Worm (Caenorhabditis elegans): Measurements from ENCODE around the gene gtbp-1.

The gtbp-1 gene

DNA sequence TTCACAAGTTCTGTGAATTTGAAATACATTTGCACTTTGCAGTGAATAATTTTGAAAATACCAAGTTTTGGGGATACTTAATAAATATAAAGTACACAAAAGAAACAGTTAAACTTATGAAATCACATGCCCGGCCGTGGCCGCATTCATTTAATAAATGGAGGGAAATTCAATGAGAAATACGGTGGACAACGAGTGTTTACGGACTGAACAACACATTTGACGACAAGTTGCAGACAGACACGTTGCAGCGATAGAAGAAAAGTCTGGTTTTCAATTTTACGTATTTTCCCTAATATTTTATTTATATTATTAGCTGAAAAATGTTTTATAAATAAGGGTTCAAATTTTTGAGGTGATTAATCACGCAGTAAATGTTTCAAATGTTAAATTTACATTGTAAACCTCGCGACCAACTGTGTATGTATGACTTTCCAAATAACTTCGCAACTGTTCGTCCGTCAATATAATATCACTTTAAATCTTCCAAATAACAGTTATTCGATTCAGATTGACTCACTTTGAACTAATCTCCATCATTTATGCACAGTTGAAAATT, 22.8 kb upstream of the gtbp-1 start, which contains the start of gene copg-1 (continued):
- TF ChIP-seq hpl-2 (GFP tag; optimal IDR thresholded peaks at IDR 0.05) (no peak), swsn-7 (tag; optimal IDR thresholded peaks at IDR 0.05) (peak; percentile 49), vab-15 (tag; optimal IDR thresholded peaks at IDR 0.05) (no peak)

DNA sequence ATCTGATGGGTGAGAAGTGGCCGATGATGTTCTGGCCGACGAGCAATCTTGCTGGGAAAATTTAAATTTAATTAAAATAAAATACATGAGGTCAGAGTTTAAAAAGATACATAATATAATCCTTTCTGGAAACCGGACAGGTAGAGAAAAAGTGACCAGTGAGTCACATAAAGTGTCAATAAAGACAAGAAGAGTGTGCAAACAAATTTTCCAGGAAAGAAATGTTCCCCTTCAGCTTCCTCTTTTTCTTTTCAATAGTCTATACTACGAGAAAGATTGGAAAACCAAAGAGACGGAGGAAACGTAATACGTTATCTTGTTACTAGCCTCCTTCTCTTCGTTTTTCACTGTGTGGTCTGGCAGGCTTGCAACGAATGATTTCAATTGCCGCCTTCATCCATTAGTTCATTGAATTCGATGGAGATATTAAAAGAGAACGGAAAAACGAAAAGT, 21.8 kb upstream of the gtbp-1 start, which contains the start of gene tsp-12:
tsp-12 (minus strand) TSS at position 51 of the 453 bp plus-strand sequence.
- TF ChIP-seq ztf-4 (tag; optimal IDR thresholded peaks at IDR 0.05) (no peak), blmp-1 (tag; optimal IDR thresholded peaks at IDR 0.05) (peak; percentile 27), nhr-84 (tag; optimal IDR thresholded peaks at IDR 0.05) (no peak), nhr-20 (tag; optimal IDR thresholded peaks at IDR 0.05) (peak; percentile 1), lin-14 (GFP tag; optimal IDR thresholded peaks at IDR 0.05) (peak; percentile 64), lin-15B (tag; optimal IDR thresholded peaks at IDR 0.05) (no peak), lsy-2 (tag; optimal IDR thresholded peaks at IDR 0.05) (peak in 1 of 2 experiments; percentile 33), xbp-1 (tag; optimal IDR thresholded peaks at IDR 0.05) (no peak)

DNA sequence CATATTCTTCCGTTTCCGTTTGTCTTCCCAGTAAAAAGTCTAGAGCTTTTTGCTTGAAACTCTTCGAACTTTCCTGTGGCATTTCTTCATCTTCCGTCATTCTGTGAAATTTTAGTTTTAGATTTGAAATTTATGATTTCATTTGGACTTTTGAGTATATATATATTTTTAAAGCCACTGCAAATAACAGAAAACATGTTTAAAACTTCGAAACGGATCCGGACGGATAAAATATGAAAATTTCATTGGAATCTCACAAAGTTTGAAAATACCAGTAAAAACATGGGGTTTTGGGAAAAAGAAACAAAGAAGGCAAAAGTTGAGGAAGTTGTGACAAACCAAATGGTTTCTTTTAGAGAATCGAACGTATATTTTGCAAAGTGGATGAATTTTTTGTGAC, 20.2 kb upstream of the gtbp-1 start, which contains the start of gene pigs-1:
pigs-1 (minus strand) TSS at position 101 of the 400 bp plus-strand sequence.
- TF ChIP-seq nhr-237 (tag; optimal IDR thresholded peaks at IDR 0.05) (no peak), tbx-2 (tag; optimal IDR thresholded peaks at IDR 0.05) (no peak), sup-37 (GFP tag; optimal IDR thresholded peaks at IDR 0.05) (no peak), mab-9 (GFP tag; IDR thresholded peaks at IDR 0.05) (no peak), unc-30 (tag; optimal IDR thresholded peaks at IDR 0.05) (no peak), rnt-1 (tag; optimal IDR thresholded peaks at IDR 0.05) (no peak), sptf-1 (tag; optimal IDR thresholded peaks at IDR 0.05) (no peak), nhr-71 (tag; optimal IDR thresholded peaks at IDR 0.05) (no peak)

DNA sequence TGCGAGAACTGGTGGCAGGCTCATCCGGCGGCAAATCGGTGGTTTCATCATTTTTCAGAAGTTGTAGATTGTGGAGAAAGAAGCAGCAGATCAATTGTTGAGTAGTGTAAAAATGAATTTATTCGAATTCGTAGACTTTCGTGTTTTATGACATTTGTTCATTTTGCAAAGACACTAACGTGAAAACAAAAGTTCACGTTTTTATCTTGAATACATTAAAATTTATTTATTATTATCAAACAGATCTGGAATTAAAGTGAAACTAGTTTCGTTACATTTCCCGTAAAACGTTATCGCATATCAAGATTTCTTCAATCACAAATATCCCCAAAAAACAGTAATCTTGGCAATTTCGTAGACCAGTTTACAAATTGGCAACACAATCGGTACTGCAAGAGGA, 18.1 kb upstream of the gtbp-1 start, which contains the start of gene T14G10.8:
T14G10.8 (minus strand) TSS at position 101 of the 400 bp plus-strand sequence.
- TF ChIP-seq lin-14 (GFP tag; optimal IDR thresholded peaks at IDR 0.05) (no peak), snu-23 (GFP tag; optimal IDR thresholded peaks at IDR 0.05) (no peak), F16B12.6 (tag; optimal IDR thresholded peaks at IDR 0.05) (no peak), pax-3 (tag; optimal IDR thresholded peaks at IDR 0.05) (no peak), fos-1 (tag; optimal IDR thresholded peaks at IDR 0.05) (no peak), mef-2 (tag; optimal IDR thresholded peaks at IDR 0.05) (no peak), pag-3 (tag; optimal IDR thresholded peaks at IDR 0.05; ENCODE audit: borderline replicate concordance, insufficient read depth) (no peak), lin-13 (GFP tag; optimal IDR thresholded peaks at IDR 0.05) (no peak), lin-39 (tag; optimal IDR thresholded peaks at IDR 0.05) (no peak), egl-13 (tag; optimal IDR thresholded peaks at IDR 0.05) (no peak), isw-1 (GFP tag; IDR thresholded peaks at IDR 0.05) (no peak), skn-1 (tag; optimal IDR thresholded peaks at IDR 0.05) (no peak), egl-27 (tag; optimal IDR thresholded peaks at IDR 0.05) (no peak), nhr-85 (tag) (no peak), lin-15B (tag; optimal IDR thresholded peaks at IDR 0.05) (no peak), elt-2 (tag; optimal IDR thresholded peaks at IDR 0.05) (no peak), nhr-11 (tag; optimal IDR thresholded peaks at IDR 0.05) (no peak), C34B4.2 (tag; optimal IDR thresholded peaks at IDR 0.05) (no peak), ceh-90 (tag; optimal IDR thresholded peaks at IDR 0.05) (no peak), vab-15 (tag; optimal IDR thresholded peaks at IDR 0.05) (no peak)

DNA sequence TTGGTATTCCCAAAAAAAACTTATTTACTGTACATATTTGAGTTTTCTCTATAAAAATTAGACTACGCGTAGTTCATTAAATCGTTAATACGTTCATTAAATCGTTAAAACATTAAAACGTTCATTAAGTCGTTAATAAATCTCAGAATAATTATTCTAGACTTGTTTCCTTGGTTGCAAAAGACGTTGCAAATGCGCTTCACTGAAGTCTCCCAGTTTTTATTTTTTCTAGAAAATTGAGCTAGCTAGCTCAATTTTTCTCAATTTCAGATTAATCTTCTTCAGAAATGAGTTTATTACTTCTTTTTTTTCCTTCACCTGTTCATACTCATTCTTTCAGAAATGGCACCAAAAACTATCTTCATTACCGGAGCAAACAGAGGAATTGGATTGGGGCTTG, 16.2 kb upstream of the gtbp-1 start:
- no peak for TF ChIP-seq C04F5.9 (tag; optimal IDR thresholded peaks at IDR 0.05)
- TF ChIP-seq fkh-4 (tag; optimal IDR thresholded peaks at IDR 0.05; ENCODE audit: borderline replicate concordance), result no peak
- no peak for TF ChIP-seq egl-27 (tag; optimal IDR thresholded peaks at IDR 0.05)
- TF ChIP-seq lin-39 (tag; optimal IDR thresholded peaks at IDR 0.05), result no peak
- no peak for TF ChIP-seq C34B4.2 (tag; optimal IDR thresholded peaks at IDR 0.05)
- no peak for TF ChIP-seq sptf-1 (tag; optimal IDR thresholded peaks at IDR 0.05)
- no peak for TF ChIP-seq nhr-77 (tag; optimal IDR thresholded peaks at IDR 0.05)
- TF ChIP-seq ztf-4 (tag; optimal IDR thresholded peaks at IDR 0.05), result no peak
- TF ChIP-seq hpl-2 (GFP tag; optimal IDR thresholded peaks at IDR 0.05), result no peak
- TF ChIP-seq unc-30 (tag; optimal IDR thresholded peaks at IDR 0.05), result no peak
- no peak for TF ChIP-seq efl-3 (GFP tag; optimal IDR thresholded peaks at IDR 0.05)
- TF ChIP-seq fos-1 (tag; optimal IDR thresholded peaks at IDR 0.05), result no peak
- no peak for TF ChIP-seq aha-1 (tag; optimal IDR thresholded peaks at IDR 0.05)
- TF ChIP-seq ets-5 (GFP tag; IDR thresholded peaks at IDR 0.05), result no peak
- no peak for TF ChIP-seq unc-98 (GFP tag; IDR thresholded peaks at IDR 0.05)
- no peak for TF ChIP-seq pqm-1 (tag; optimal IDR thresholded peaks at IDR 0.05)
- no peak for TF ChIP-seq blmp-1 (tag; optimal IDR thresholded peaks at IDR 0.05)
- no peak for TF ChIP-seq elt-2 (tag; optimal IDR thresholded peaks at IDR 0.05)
- TF ChIP-seq nhr-85 (tag), result no peak

All from whole organism, L1 larva.